Worm (Caenorhabditis elegans): Measurements from ENCODE around the gene C49C8.5.

C49C8.5 gene

DNA sequence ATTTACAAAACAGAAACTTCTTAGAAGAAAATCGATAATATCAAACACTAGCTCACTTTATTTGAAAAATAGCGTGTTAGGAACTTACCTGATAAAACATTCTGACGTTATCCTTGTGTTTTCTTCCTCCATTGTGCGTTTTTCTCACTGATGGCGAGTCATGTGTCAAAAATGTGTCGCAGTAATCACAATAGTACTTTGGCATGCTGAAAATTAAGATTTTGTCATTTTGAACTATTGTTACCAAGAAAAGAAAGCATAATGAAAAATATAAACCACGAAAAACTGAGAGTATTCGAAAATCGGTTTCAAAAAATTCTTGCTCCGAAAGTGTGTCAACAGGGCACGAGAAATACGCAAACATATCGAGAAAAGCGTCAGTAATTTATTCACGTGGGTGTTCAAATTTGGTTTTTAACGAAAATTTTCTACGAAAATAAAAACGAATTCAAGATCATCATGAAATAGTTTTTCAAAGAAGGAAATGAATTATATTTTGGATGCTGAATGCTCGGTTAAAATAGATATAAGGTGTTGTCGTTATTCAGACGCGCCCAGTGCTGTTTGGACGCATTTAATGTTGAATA, 34.2 kb upstream of the C49C8.5 start, which contains the start of gene snrp-3 (continued):
- peak; percentile 72 for TF ChIP-seq F10B5.3 (tag; optimal IDR thresholded peaks at IDR 0.05)
- TF ChIP-seq F49E8.2 (tag; optimal IDR thresholded peaks at IDR 0.05; ENCODE audit: borderline replicate concordance), result no peak
- no peak for TF ChIP-seq dmd-8 (GFP tag; IDR thresholded peaks at IDR 0.05)
- TF ChIP-seq pha-4 (GFP tag; IDR thresholded peaks at IDR 0.05), result 0 out of 2 replicates have a peak, but pooled peaks have one; percentile 10
- peak; percentile 57 for TF ChIP-seq pha-4 (tag; optimal IDR thresholded peaks at IDR 0.05)
- peak; percentile 6 for TF ChIP-seq pqm-1 (tag; optimal IDR thresholded peaks at IDR 0.05)
- no peak for TF ChIP-seq unc-39 (tag; optimal IDR thresholded peaks at IDR 0.05)
- TF ChIP-seq Y75B8A.6 (GFP tag; IDR thresholded peaks at IDR 0.05), result no peak
- TF ChIP-seq rbr-2 (tag; optimal IDR thresholded peaks at IDR 0.05), result peak; percentile 64
- no peak for TF ChIP-seq ceh-82 (tag; optimal IDR thresholded peaks at IDR 0.05)
- TF ChIP-seq dpl-1 (GFP tag; optimal IDR thresholded peaks at IDR 0.05), result peak; percentile 96
- peak; percentile 37 for TF ChIP-seq nhr-11 (tag; optimal IDR thresholded peaks at IDR 0.05)
- no peak for TF ChIP-seq tra-1 (GFP tag; IDR thresholded peaks at IDR 0.05)
- no peak for TF ChIP-seq F44E2.7 (GFP tag; IDR thresholded peaks at IDR 0.05)
- no peak for TF ChIP-seq spr-1 (tag; optimal IDR thresholded peaks at IDR 0.05)
- TF ChIP-seq ZK546.5 (tag; optimal IDR thresholded peaks at IDR 0.05), result no peak
- TF ChIP-seq nhr-6 (tag; optimal IDR thresholded peaks at IDR 0.05), result peak; percentile 83
- no peak for TF ChIP-seq ztf-11 (tag; optimal IDR thresholded peaks at IDR 0.05)
- no peak for TF ChIP-seq set-16 (GFP tag; IDR thresholded peaks at IDR 0.05)
- no peak for TF ChIP-seq snpc-1.2 (GFP tag; IDR thresholded peaks at IDR 0.05)
- no peak for TF ChIP-seq F26F4.8 (GFP tag; conservative IDR thresholded peaks at IDR 0.05)
- TF ChIP-seq egl-43 (GFP tag; IDR thresholded peaks at IDR 0.05), result no peak
- TF ChIP-seq aha-1 (tag), result peak; percentile 75
- TF ChIP-seq fos-1 (tag; optimal IDR thresholded peaks at IDR 0.05), result no peak
- no peak for TF ChIP-seq nhr-10 (tag; optimal IDR thresholded peaks at IDR 0.05)
- peak; percentile 87 for TF ChIP-seq mep-1 (tag; optimal IDR thresholded peaks at IDR 0.05)
- no peak for TF ChIP-seq madf-9 (GFP tag; conservative IDR thresholded peaks at IDR 0.05)
- no peak for TF ChIP-seq unc-130 (GFP tag; optimal IDR thresholded peaks at IDR 0.05)
- no peak for TF ChIP-seq zag-1 (tag; optimal IDR thresholded peaks at IDR 0.05)
- TF ChIP-seq ceh-44 (GFP tag; IDR thresholded peaks at IDR 0.05), result no peak
- TF ChIP-seq lim-7 (GFP tag; IDR thresholded peaks at IDR 0.05), result no peak
- TF ChIP-seq ceh-28 (tag; optimal IDR thresholded peaks at IDR 0.05), result no peak
- peak; percentile 85 for TF ChIP-seq hlh-30 (tag; optimal IDR thresholded peaks at IDR 0.05; ENCODE audit: insufficient read depth)
- no peak for TF ChIP-seq php-3 (GFP tag; IDR thresholded peaks at IDR 0.05)
- TF ChIP-seq daf-8 (GFP tag; IDR thresholded peaks at IDR 0.05), result no peak
- no peak for TF ChIP-seq gei-8 (GFP tag; optimal IDR thresholded peaks at IDR 0.05)
- TF ChIP-seq lsy-2 (tag; optimal IDR thresholded peaks at IDR 0.05), result peak in 1 of 2 experiments; percentile 94
- TF ChIP-seq nhr-111 (GFP tag; optimal IDR thresholded peaks at IDR 0.05), result no peak
- no peak for TF ChIP-seq nhr-41 (GFP tag; IDR thresholded peaks at IDR 0.05)
- TF ChIP-seq F37D6.2 (tag; optimal IDR thresholded peaks at IDR 0.05), result peak; percentile 49
- no peak for TF ChIP-seq mes-2 (tag; optimal IDR thresholded peaks at IDR 0.05; ENCODE audit: poor library complexity, severe bottlenecking)
- TF ChIP-seq jun-1 (tag; optimal IDR thresholded peaks at IDR 0.05), result peak; percentile 3
- peak; percentile 29 for TF ChIP-seq ama-1 (optimal IDR thresholded peaks at IDR 0.05)
- TF ChIP-seq arid-1 (GFP tag; conservative IDR thresholded peaks at IDR 0.05), result 0 out of 2 replicates have a peak, but pooled peaks have one; percentile 20
- peak; percentile 62; the same call in 1 of the 2 replicates for TF ChIP-seq nhr-42 (GFP tag; IDR thresholded peaks at IDR 0.05)
- TF ChIP-seq tag-97 (GFP tag; IDR thresholded peaks at IDR 0.05), result no peak
- TF ChIP-seq zip-2 (tag; optimal IDR thresholded peaks at IDR 0.05), result peak; percentile 47
- no peak for TF ChIP-seq cey-2 (tag; optimal IDR thresholded peaks at IDR 0.05; ENCODE audit: borderline replicate concordance, insufficient read depth)
- 0 out of 2 replicates have a peak, but pooled peaks have one; percentile 60 for TF ChIP-seq zfp-3 (GFP tag; conservative IDR thresholded peaks at IDR 0.05)
- peak; percentile 83 for TF ChIP-seq nhr-102 (tag; optimal IDR thresholded peaks at IDR 0.05)
- peak; percentile 45 for TF ChIP-seq nhr-77 (tag; optimal IDR thresholded peaks at IDR 0.05)
- no peak for TF ChIP-seq ZK337.2 (GFP tag; IDR thresholded peaks at IDR 0.05)
